Worm (Caenorhabditis elegans) whole organism, mixed stage, embryonic: ENCODE data around the gene C02B8.6.

Experiments
- M03D4.4 ChIP-seq: sonication (generic microtip); optimal IDR thresholded peaks from 2 replicates; lab custom pipeline; 2017; ENCODE audit warnings: mild to moderate bottlenecking, missing genetic modification characterization, missing compliant biosample characterization
- bed-3 ChIP-seq: fragments of 200-800 bp; sonication (Bioruptor generic); optimal IDR thresholded peaks from 3 replicates; lab custom pipeline; 2018; ENCODE audit warnings: mild to moderate bottlenecking, missing genetic modification characterization, moderate library complexity, missing compliant biosample characterization
- blmp-1 ChIP-seq: fragments of 150-350 bp; optimal IDR thresholded peaks from 2 replicates; lab custom pipeline; 2014; ENCODE audit warnings: missing biosample characterization, missing genetic modification characterization
- ceh-43 ChIP-seq: fragments of 200-800 bp; sonication (Bioruptor generic); optimal IDR thresholded peaks from 2 replicates; lab custom pipeline; 2018; ENCODE audit warnings: mild to moderate bottlenecking, missing genetic modification characterization, moderate library complexity, missing compliant biosample characterization
- lin-32 ChIP-seq: fragments of 200-800 bp; sonication (Bioruptor generic); optimal IDR thresholded peaks from 2 replicates; lab custom pipeline; 2018; ENCODE audit warnings: mild to moderate bottlenecking, missing genetic modification characterization, missing compliant biosample characterization
- mab-5 ChIP-seq: fragments of 150-350 bp; optimal IDR thresholded peaks from 2 replicates; lab custom pipeline; 2014; ENCODE audit warnings: missing biosample characterization, missing genetic modification characterization
- nhr-12 ChIP-seq: fragments of 150-350 bp; optimal IDR thresholded peaks from 2 replicates; lab custom pipeline; 2014; ENCODE audit warnings: missing biosample characterization, missing genetic modification characterization
- nhr-237 ChIP-seq: fragments of 150-350 bp; optimal IDR thresholded peaks from 2 replicates; lab custom pipeline; 2014; ENCODE audit warnings: missing biosample characterization, missing genetic modification characterization
- pha-4 ChIP-seq: fragments of 150-350 bp; optimal IDR thresholded peaks from 2 replicates; lab custom pipeline; 2018; ENCODE audit warnings: missing biosample characterization, missing genetic modification reagents, missing genetic modification characterization
- unc-62 ChIP-seq: fragments of 150-350 bp; optimal IDR thresholded peaks from 2 replicates; lab custom pipeline; 2014; ENCODE audit warnings: missing biosample characterization, missing genetic modification reagents, missing genetic modification characterization
- zip-8 ChIP-seq: fragments of 150-350 bp; optimal IDR thresholded peaks from 2 replicates; lab custom pipeline; 2014; ENCODE audit warnings: missing biosample characterization, missing genetic modification characterization
- ztf-11 ChIP-seq: fragments of 150-350 bp; optimal IDR thresholded peaks from 2 replicates; lab custom pipeline; 2014; ENCODE audit warnings: missing biosample characterization, missing genetic modification characterization

ce11 chrX:8123194-8123593 is 12.9 kb downstream of the C02B8.6 start, which contains the start of gene C02B8.12:
- TF ChIP-seq unc-62 (no peak), nhr-237 (tag; lab: Kevin White, UChicago) (no peak), blmp-1 (tag; lab: Kevin White, UChicago) (no peak), pha-4 (tag; lab: Kevin White, UChicago) (no peak), M03D4.4 (tag; lab: Kevin White, UChicago) (no peak), mab-5 (tag; lab: Kevin White, UChicago) (no peak), ztf-11 (tag; lab: Kevin White, UChicago) (no peak), zip-8 (tag; lab: Kevin White, UChicago) (no peak), bed-3 (GFP tag; lab: Kevin White, UChicago) (no peak), lin-32 (no peak), nhr-12 (tag; lab: Kevin White, UChicago) (no peak), ceh-43 (GFP tag; lab: Kevin White, UChicago) (no peak)
